Worm (Caenorhabditis elegans) whole organism, L2 larva: ENCODE measurements around the gene F13A7.14.

Experiments
- alr-1 ChIP-seq: fragments of 150-350 bp; optimal IDR thresholded peaks from 2 replicates; lab custom pipeline; 2014; ENCODE audit warnings: missing biosample characterization, missing genetic modification characterization
- crh-2 ChIP-seq: sonication (generic microtip); optimal IDR thresholded peaks from 2 replicates; lab custom pipeline; 2017; ENCODE audit warnings: missing biosample characterization, missing genetic modification characterization
- fos-1 ChIP-seq: fragments of 150-350 bp; optimal IDR thresholded peaks from 2 replicates; lab custom pipeline; 2014; ENCODE audit warnings: missing biosample characterization, missing genetic modification characterization
- lin-13 ChIP-seq: fragments of 150-350 bp; optimal IDR thresholded peaks from 2 replicates; lab custom pipeline; 2014; ENCODE audit warnings: missing biosample characterization, missing genetic modification reagents, missing genetic modification characterization
- lsy-2 ChIP-seq, 2 experiments: fragments of 150-350 bp in 1 of 2; sonication (generic microtip) in 1 of 2; optimal IDR thresholded peaks; 2 replicates each; lab custom pipeline; 2014 to 2017; ENCODE audit warnings: missing biosample characterization in 2 of 2, missing genetic modification characterization in 2 of 2
- mab-5 ChIP-seq: fragments of 150-350 bp; optimal IDR thresholded peaks from 2 replicates; lab custom pipeline; 2014; ENCODE audit warnings: missing biosample characterization, missing genetic modification characterization
- skn-1 ChIP-seq: sonication (generic microtip); optimal IDR thresholded peaks from 2 replicates; lab custom pipeline; 2017; ENCODE audit warnings: missing biosample characterization, missing genetic modification characterization
- snpc-4 ChIP-seq: fragments of 150-350 bp; optimal IDR thresholded peaks from 2 replicates; lab custom pipeline; 2014; ENCODE audit warnings: missing biosample characterization, missing genetic modification characterization
- unc-55 ChIP-seq: fragments of 150-350 bp; sonication (generic microtip); optimal IDR thresholded peaks from 3 replicates; lab custom pipeline; 2014; ENCODE audit warnings: missing biosample characterization, missing genetic modification reagents, missing genetic modification characterization
- ztf-11 ChIP-seq: sonication (generic microtip); optimal IDR thresholded peaks from 2 replicates; lab custom pipeline; 2017; ENCODE audit warnings: missing biosample characterization, missing genetic modification characterization
- ztf-4 ChIP-seq: fragments of 150-350 bp; optimal IDR thresholded peaks from 2 replicates; lab custom pipeline; 2014; ENCODE audit warnings: missing biosample characterization, missing genetic modification characterization

DNA sequence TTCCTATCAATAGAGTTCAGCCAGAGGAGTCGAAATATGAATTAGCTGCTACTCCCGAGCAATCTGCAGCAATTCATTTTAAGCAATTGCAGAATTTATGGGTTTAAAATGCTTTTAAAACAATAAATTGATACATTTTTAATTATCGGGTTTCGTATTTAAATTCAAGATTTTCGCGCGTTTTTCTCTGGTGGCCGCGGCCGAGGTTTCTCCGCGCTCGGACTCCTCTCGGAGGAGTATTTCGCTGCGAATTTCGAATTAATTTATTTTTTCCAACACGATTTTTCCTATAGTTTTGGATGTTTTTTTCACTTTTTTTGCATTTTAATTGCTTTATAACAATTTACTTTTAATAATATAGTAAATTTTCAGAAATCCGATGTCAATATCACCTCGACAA is at the start of gene F13A7.14:
- TF ChIP-seq lin-13 (peak; percentile 79), snpc-4 (tag; lab: Kevin White, UChicago) (no peak), skn-1 (no peak), ztf-4 (tag; lab: Kevin White, UChicago) (peak; percentile 28), mab-5 (tag; lab: Kevin White, UChicago) (peak; percentile 41), fos-1 (tag; lab: Kevin White, UChicago) (peak; percentile 4), alr-1 (no peak), ztf-11 (tag; lab: Kevin White, UChicago) (no peak), lsy-2 (tag; optimal IDR thresholded peaks at IDR 0.05; lab: Kevin White, UChicago) (peak; percentile 58 to 83), crh-2 (tag; lab: Kevin White, UChicago) (peak; percentile 75), unc-55 (peak; percentile 85)
